Worm (Caenorhabditis elegans) whole organism, early embryonic: ENCODE data around the gene F28H6.8.

ENCODE experiments used
- ama-1 ChIP-seq: fragments of 150-350 bp; optimal IDR thresholded peaks from 2 replicates; lab custom pipeline; 2014
- flt-1 ChIP-seq: fragments of 200-800 bp; sonication (Bioruptor generic); IDR thresholded peaks from 2 replicates; pipeline ENCODE4 v1.3.6; 2022; ENCODE audit warnings: missing genetic modification characterization, missing compliant biosample characterization
- tra-4 ChIP-seq: sonication (generic microtip); optimal IDR thresholded peaks from 2 replicates; lab custom pipeline; 2017; ENCODE audit warnings: missing genetic modification characterization, missing compliant biosample characterization

DNA sequence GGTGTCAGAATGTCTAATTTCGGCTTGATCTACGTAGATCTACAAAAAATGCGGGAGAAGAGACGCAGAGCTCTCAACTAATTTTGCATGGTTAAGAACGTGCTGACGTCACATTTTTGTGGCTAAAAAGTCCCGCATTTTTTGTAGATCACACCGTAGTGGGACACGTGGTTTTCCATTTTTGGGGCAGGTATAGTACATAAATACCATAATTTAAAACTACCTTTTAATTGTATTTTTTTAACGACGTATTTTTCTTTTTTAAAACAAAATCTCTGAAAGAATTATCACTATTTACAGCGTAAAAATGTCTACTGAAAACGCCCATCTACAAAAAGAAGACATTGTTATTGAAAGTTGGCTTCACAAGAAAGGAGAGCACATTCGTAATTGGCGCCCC lies 13.3 kb upstream of the F28H6.8 start, which contains the start of gene akt-2:
- no peak for TF ChIP-seq tra-4 (tag; lab: Kevin White, UChicago)
- TF ChIP-seq flt-1 = no peak
- no peak for TF ChIP-seq ama-1 (lab: Kevin White, UChicago)
